Worm (Caenorhabditis elegans) whole organism, L1 larva: ENCODE measurements around the gene hid-1.
A peak's percentile ranks its signal among the peaks of the same experiment; 100 is the strongest.

ENCODE experiments used
- C04F5.9 ChIP-seq: sonication (generic microtip); optimal IDR thresholded peaks from 2 replicates; lab custom pipeline; 2016; ENCODE audit warnings: missing genetic modification characterization, missing compliant biosample characterization
- C16A3.4 ChIP-seq: fragments of 150-350 bp; optimal IDR thresholded peaks from 2 replicates; lab custom pipeline; 2014; ENCODE audit warnings: missing biosample characterization, missing genetic modification characterization
- C34B4.2 ChIP-seq: sonication (generic microtip); optimal IDR thresholded peaks from 2 replicates; lab custom pipeline; 2017; ENCODE audit warnings: mild to moderate bottlenecking, missing genetic modification characterization, missing compliant biosample characterization
- F16B12.6 ChIP-seq: fragments of 150-350 bp; optimal IDR thresholded peaks from 2 replicates; lab custom pipeline; 2014; ENCODE audit warnings: missing biosample characterization, missing genetic modification characterization
- Y116A8C.19 ChIP-seq: sonication (generic microtip); optimal IDR thresholded peaks from 2 replicates; lab custom pipeline; 2016; ENCODE audit warnings: missing compliant biosample characterization, missing genetic modification characterization, borderline replicate concordance
- aly-2 ChIP-seq: fragments of 150-350 bp; optimal IDR thresholded peaks from 2 replicates; lab custom pipeline; 2014; ENCODE audit warnings: missing biosample characterization, missing genetic modification characterization
- ama-1 ChIP-seq: fragments of 150-350 bp; optimal IDR thresholded peaks from 2 replicates; lab custom pipeline; 2014
- ceh-63 ChIP-seq: fragments of 200-800 bp; sonication (Bioruptor generic); optimal IDR thresholded peaks from 2 replicates; lab custom pipeline; 2018; ENCODE audit warnings: mild to moderate bottlenecking, missing genetic modification characterization, missing compliant biosample characterization
- ceh-8 ChIP-seq: fragments of 200-800 bp; sonication (Bioruptor generic); optimal IDR thresholded peaks from 2 replicates; lab custom pipeline; 2018; ENCODE audit warnings: mild to moderate bottlenecking, missing genetic modification characterization, moderate library complexity, missing compliant biosample characterization
- ceh-90 ChIP-seq: sonication (generic microtip); optimal IDR thresholded peaks from 2 replicates; lab custom pipeline; 2016; ENCODE audit warnings: missing genetic modification characterization, missing compliant biosample characterization
- dpl-1 ChIP-seq, 3 experiments: fragments of 150-350 bp in 2 of 3; sonication (generic microtip) in 1 of 3; optimal IDR thresholded peaks; 2 replicates each; lab custom pipeline; 2014 to 2017; ENCODE audit warnings: missing biosample characterization in 3 of 3, missing genetic modification characterization in 3 of 3, missing genetic modification reagents in 3 of 3
- efl-1 ChIP-seq, 4 experiments: fragments of 150-350 bp; optimal IDR thresholded peaks in 3 of 4; peaks in 1 of 4; 1 replicate in 1 of 4; 2 replicates in 3 of 4; lab custom pipeline; 2014; ENCODE audit warnings: missing biosample characterization in 2 of 4, missing genetic modification characterization in 2 of 4, missing genetic modification reagents in 2 of 4
- elt-2 ChIP-seq: sonication (generic microtip); optimal IDR thresholded peaks from 2 replicates; lab custom pipeline; 2016; ENCODE audit warnings: missing genetic modification characterization, mild to moderate bottlenecking, inconsistent platforms, missing compliant biosample characterization, missing genetic modification reagents
- elt-3 ChIP-seq, 6 experiments: fragments of 150-350 bp in 1 of 6; sonication (generic microtip); optimal IDR thresholded peaks; 2 replicates each; lab custom pipeline; 2017 to 2018; ENCODE audit warnings: missing biosample characterization in 6 of 6, missing genetic modification characterization in 6 of 6, inconsistent platforms in 1 of 6
- ets-5 ChIP-seq: fragments of 200-800 bp; sonication (Bioruptor generic); IDR thresholded peaks from 2 replicates; pipeline ENCODE4 v1.3.6; 2022; ENCODE audit warnings: missing genetic modification characterization, missing compliant biosample characterization
- fkh-10 ChIP-seq: sonication (generic microtip); optimal IDR thresholded peaks from 2 replicates; lab custom pipeline; 2017; ENCODE audit warnings: missing biosample characterization, missing genetic modification reagents, missing genetic modification characterization
- fkh-4 ChIP-seq: sonication (generic microtip); optimal IDR thresholded peaks from 2 replicates; lab custom pipeline; 2016; ENCODE audit warnings: missing compliant biosample characterization, missing genetic modification characterization, borderline replicate concordance
- fkh-8 ChIP-seq: sonication (generic microtip); optimal IDR thresholded peaks from 2 replicates; lab custom pipeline; 2016; ENCODE audit warnings: mild to moderate bottlenecking, missing genetic modification characterization, missing compliant biosample characterization
- hlh-17 ChIP-seq: fragments of 200-800 bp; sonication (Bioruptor generic); optimal IDR thresholded peaks from 2 replicates; lab custom pipeline; 2018; ENCODE audit warnings: missing genetic modification characterization, mild to moderate bottlenecking, missing compliant biosample characterization, moderate library complexity, borderline replicate concordance
- irx-1 ChIP-seq: sonication (generic microtip); optimal IDR thresholded peaks from 2 replicates; lab custom pipeline; 2016; ENCODE audit warnings: missing genetic modification characterization, missing compliant biosample characterization
- jun-1 ChIP-seq: fragments of 150-350 bp; optimal IDR thresholded peaks from 2 replicates; lab custom pipeline; 2014; ENCODE audit warnings: missing biosample characterization, missing genetic modification reagents, missing genetic modification characterization
- lin-14 ChIP-seq: fragments of 200-800 bp; sonication (Bioruptor generic); optimal IDR thresholded peaks from 2 replicates; lab custom pipeline; 2018; ENCODE audit warnings: mild to moderate bottlenecking, missing genetic modification characterization, moderate library complexity, missing compliant biosample characterization
- lin-35 ChIP-seq, 2 experiments: fragments of 150-350 bp; optimal IDR thresholded peaks; 2 replicates each; lab custom pipeline; 2014; ENCODE audit warnings: missing biosample characterization in 2 of 2, missing genetic modification characterization in 2 of 2, missing genetic modification reagents in 2 of 2
- lsy-2 ChIP-seq, 2 experiments: fragments of 150-350 bp; optimal IDR thresholded peaks; 2 replicates each; lab custom pipeline; 2014; ENCODE audit warnings: missing biosample characterization in 2 of 2, missing genetic modification characterization in 2 of 2
- mdl-1 ChIP-seq, 2 experiments: fragments of 150-350 bp; optimal IDR thresholded peaks; 2 replicates each; lab custom pipeline; 2014 to 2017; ENCODE audit warnings: missing biosample characterization in 2 of 2, missing genetic modification characterization in 2 of 2, inconsistent platforms in 1 of 2
- mef-2 ChIP-seq: fragments of 150-350 bp; optimal IDR thresholded peaks from 2 replicates; lab custom pipeline; 2014; ENCODE audit warnings: missing biosample characterization, missing genetic modification characterization
- mep-1 ChIP-seq: fragments of 150-350 bp; optimal IDR thresholded peaks from 2 replicates; lab custom pipeline; 2014; ENCODE audit warnings: missing biosample characterization, missing genetic modification characterization
- nhr-12 ChIP-seq: sonication (generic microtip); optimal IDR thresholded peaks from 2 replicates; lab custom pipeline; 2017; ENCODE audit warnings: missing biosample characterization, missing genetic modification characterization
- nhr-19 ChIP-seq: fragments of 200-800 bp; sonication (Bioruptor generic); conservative IDR thresholded peaks from 2 replicates; pipeline ENCODE4 v1.3.6; 2022; ENCODE audit warnings: missing genetic modification characterization, missing compliant biosample characterization
- nhr-20 ChIP-seq: sonication (generic microtip); optimal IDR thresholded peaks from 2 replicates; lab custom pipeline; 2016; ENCODE audit warnings: mild to moderate bottlenecking, missing genetic modification characterization, missing compliant biosample characterization
- nhr-237 ChIP-seq: fragments of 150-350 bp; optimal IDR thresholded peaks from 2 replicates; lab custom pipeline; 2014; ENCODE audit warnings: missing biosample characterization, missing genetic modification characterization
- nhr-28 ChIP-seq: fragments of 150-350 bp; optimal IDR thresholded peaks from 2 replicates; lab custom pipeline; 2014; ENCODE audit warnings: missing biosample characterization, missing genetic modification characterization
- nhr-47 ChIP-seq: sonication (generic microtip); optimal IDR thresholded peaks from 2 replicates; lab custom pipeline; 2016; ENCODE audit warnings: mild to moderate bottlenecking, missing genetic modification characterization, moderate library complexity, missing compliant biosample characterization
- nhr-71 ChIP-seq: sonication (generic microtip); optimal IDR thresholded peaks from 2 replicates; lab custom pipeline; 2016; ENCODE audit warnings: mild to moderate bottlenecking, missing genetic modification characterization, moderate library complexity, missing compliant biosample characterization
- nhr-76 ChIP-seq: sonication (generic microtip); optimal IDR thresholded peaks from 2 replicates; lab custom pipeline; 2017; ENCODE audit warnings: missing biosample characterization, missing genetic modification characterization
- nhr-77 ChIP-seq: fragments of 150-350 bp; optimal IDR thresholded peaks from 2 replicates; lab custom pipeline; 2014; ENCODE audit warnings: missing biosample characterization, missing genetic modification characterization
- nhr-85 ChIP-seq: sonication (generic microtip); peaks from one replicate; lab custom pipeline; 2016; ENCODE audit warnings: missing genetic modification characterization, inconsistent platforms, missing compliant biosample characterization
- nhr-90 ChIP-seq: sonication (generic microtip); optimal IDR thresholded peaks from 2 replicates; lab custom pipeline; 2016; ENCODE audit warnings: mild to moderate bottlenecking, missing genetic modification characterization, missing compliant biosample characterization; ENCODE audit not compliant: poor library complexity
- pax-3 ChIP-seq: fragments of 200-800 bp; sonication (Bioruptor generic); optimal IDR thresholded peaks from 2 replicates; lab custom pipeline; 2018; ENCODE audit warnings: mild to moderate bottlenecking, missing genetic modification characterization, moderate library complexity, missing compliant biosample characterization
- pqm-1 ChIP-seq: sonication (generic microtip); optimal IDR thresholded peaks from 3 replicates; lab custom pipeline; 2017; ENCODE audit warnings: missing biosample characterization, missing genetic modification characterization
- snpc-4 ChIP-seq: fragments of 150-350 bp; optimal IDR thresholded peaks from 2 replicates; lab custom pipeline; 2014; ENCODE audit warnings: missing biosample characterization, missing genetic modification characterization
- sptf-1 ChIP-seq: fragments of 150-350 bp; optimal IDR thresholded peaks from 2 replicates; lab custom pipeline; 2014; ENCODE audit warnings: missing biosample characterization, missing genetic modification characterization
- sup-37 ChIP-seq: fragments of 200-800 bp; sonication (Bioruptor generic); optimal IDR thresholded peaks from 2 replicates; lab custom pipeline; 2018; ENCODE audit warnings: mild to moderate bottlenecking, missing genetic modification characterization, missing compliant biosample characterization
- tbx-2 ChIP-seq: sonication (generic microtip); optimal IDR thresholded peaks from 2 replicates; lab custom pipeline; 2016; ENCODE audit warnings: missing genetic modification characterization, missing compliant biosample characterization
- tlp-1 ChIP-seq: fragments of 150-350 bp; optimal IDR thresholded peaks from 2 replicates; lab custom pipeline; 2014; ENCODE audit warnings: missing biosample characterization, missing genetic modification characterization
- unc-130 ChIP-seq: fragments of 150-350 bp; optimal IDR thresholded peaks from 2 replicates; lab custom pipeline; 2017; ENCODE audit warnings: missing biosample characterization, missing genetic modification characterization, inconsistent platforms
- zag-1 ChIP-seq: fragments of 150-350 bp; optimal IDR thresholded peaks from 2 replicates; lab custom pipeline; 2014; ENCODE audit warnings: missing biosample characterization, missing genetic modification characterization
- zip-4 ChIP-seq: fragments of 200-800 bp; sonication (Bioruptor generic); optimal IDR thresholded peaks from 2 replicates; lab custom pipeline; 2018; ENCODE audit warnings: mild to moderate bottlenecking, missing genetic modification characterization, moderate library complexity, missing compliant biosample characterization
- ztf-11 ChIP-seq, 2 experiments: sonication (generic microtip); optimal IDR thresholded peaks; 2 replicates each; lab custom pipeline; 2016 to 2017; ENCODE audit warnings: missing genetic modification characterization in 2 of 2, missing biosample characterization in 1 of 2, missing compliant biosample characterization in 1 of 2
- ztf-4 ChIP-seq: fragments of 150-350 bp; optimal IDR thresholded peaks from 2 replicates; lab custom pipeline; 2014; ENCODE audit warnings: missing biosample characterization, missing genetic modification characterization

hid-1 gene

ce11 chrX:2495865-2496314 is 7.0 kb downstream of the hid-1 start, which contains the start of gene rabr-1 (continued):
- TF ChIP-seq mef-2 (tag; lab: Kevin White, UChicago) (no peak), ama-1 (lab: Kevin White, UChicago) (no peak), nhr-47 (tag; lab: Kevin White, UChicago) (peak; percentile 43), nhr-28 (tag; lab: Kevin White, UChicago) (no peak), F16B12.6 (tag; lab: Kevin White, UChicago) (no peak), mep-1 (tag; lab: Kevin White, UChicago) (peak; percentile 41), snpc-4 (tag; lab: Kevin White, UChicago) (no peak), sup-37 (no peak), lsy-2 (tag; optimal IDR thresholded peaks at IDR 0.05; lab: Kevin White, UChicago) (peak in 1 of 2 experiments; percentile 58), lin-35 (GFP tag; optimal IDR thresholded peaks at IDR 0.05; lab: Kevin White, UChicago) (peak; percentile 45 to 46), nhr-19 (GFP tag; lab: Robert Waterston, UW) (peak; percentile 62), ceh-63 (no peak), ets-5 (no peak), nhr-71 (peak; percentile 62), efl-1 (optimal IDR thresholded peaks at IDR 0.05; lab: Kevin White, UChicago) (peak in 1 of 2 experiments; percentile 33), efl-1 (GFP tag; optimal IDR thresholded peaks at IDR 0.05 in 1 of 2; lab: Kevin White, UChicago) (no peak), fkh-8 (tag; lab: Kevin White, UChicago) (no peak), irx-1 (peak; percentile 54), nhr-90 (tag; lab: Kevin White, UChicago) (peak; percentile 46), aly-2 (no peak), nhr-76 (tag; lab: Kevin White, UChicago) (no peak), tlp-1 (no peak), ztf-11 (tag; optimal IDR thresholded peaks at IDR 0.05; lab: Kevin White, UChicago) (no peak), zip-4 (GFP tag; lab: Kevin White, UChicago) (no peak), tbx-2 (peak; percentile 61), pqm-1 (tag; lab: Kevin White, UChicago) (no peak), nhr-237 (no peak), nhr-12 (tag; lab: Kevin White, UChicago) (no peak), sptf-1 (tag; lab: Kevin White, UChicago) (no peak), unc-130 (peak; percentile 69), nhr-20 (tag; lab: Kevin White, UChicago) (peak; percentile 73), pax-3 (no peak), elt-2 (tag; lab: Kevin White, UChicago) (no peak), nhr-85 (tag; lab: Kevin White, UChicago) (peak; percentile 97), C16A3.4 (peak; percentile 33), jun-1 (no peak), lin-14 (GFP tag; lab: Kevin White, UChicago) (peak; percentile 91), nhr-77 (tag; lab: Kevin White, UChicago) (peak; percentile 22), Y116A8C.19 (tag; lab: Kevin White, UChicago) (no peak), fkh-10 (no peak), C04F5.9 (tag; lab: Kevin White, UChicago) (no peak), elt-3 (tag; optimal IDR thresholded peaks at IDR 0.05; lab: Kevin White, UChicago) (peak in 4 of 6 experiments; percentile 47 to 85 (median 62)), C34B4.2 (tag; lab: Kevin White, UChicago) (no peak)

ce11 chrX:2497816-2498215 is 9.0 kb downstream of the hid-1 start:
- peak; percentile 25 for TF ChIP-seq ceh-8 (GFP tag; lab: Kevin White, UChicago)
- TF ChIP-seq lsy-2 (tag; optimal IDR thresholded peaks at IDR 0.05; lab: Kevin White, UChicago), result no peak
- TF ChIP-seq mdl-1 (tag; optimal IDR thresholded peaks at IDR 0.05; lab: Kevin White, UChicago), result no peak
- no peak for TF ChIP-seq fkh-4 (tag; lab: Kevin White, UChicago)
- TF ChIP-seq ztf-4 (tag; lab: Kevin White, UChicago), result no peak
- TF ChIP-seq lin-14 (GFP tag; lab: Kevin White, UChicago), result peak; percentile 4
- no peak for TF ChIP-seq hlh-17 (GFP tag; lab: Kevin White, UChicago)
- no peak for TF ChIP-seq nhr-12 (tag; lab: Kevin White, UChicago)
- no peak for TF ChIP-seq nhr-47 (tag; lab: Kevin White, UChicago)
- TF ChIP-seq ceh-90 (tag; lab: Kevin White, UChicago), result no peak
- TF ChIP-seq elt-3 (tag; optimal IDR thresholded peaks at IDR 0.05; lab: Kevin White, UChicago), result no peak
- TF ChIP-seq unc-130, result no peak
- no peak for TF ChIP-seq mep-1 (tag; lab: Kevin White, UChicago)
- TF ChIP-seq dpl-1 (GFP tag; optimal IDR thresholded peaks at IDR 0.05; lab: Kevin White, UChicago), result no peak
- no peak for TF ChIP-seq zag-1 (tag; lab: Kevin White, UChicago)
